Worm (Caenorhabditis elegans): Measurements from ENCODE around the gene C33F10.12.

DNA sequence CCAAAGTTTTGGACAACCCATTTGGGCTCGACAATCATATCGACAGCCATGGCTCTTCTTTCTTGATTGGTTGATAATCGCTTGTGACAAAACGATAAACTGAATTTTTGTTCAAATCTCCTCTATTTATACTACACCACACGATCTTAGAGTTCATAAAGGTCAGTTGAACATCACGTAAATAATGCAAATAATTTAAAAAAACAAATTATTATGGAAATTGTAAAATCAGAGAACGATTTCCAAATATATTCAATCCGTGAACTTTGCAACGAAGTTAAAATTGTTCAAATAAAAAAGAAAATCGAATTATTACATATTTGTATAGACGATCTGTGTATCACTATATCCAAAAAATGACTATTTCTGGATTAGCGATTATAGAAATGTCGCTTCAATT, 25.8 kb upstream of the C33F10.12 start, which contains the start of the genes mpst-4 and F11G11.14:
- TF ChIP-seq dpl-1 (GFP tag; optimal IDR thresholded peaks at IDR 0.05) (no peak), unc-130 (tag; optimal IDR thresholded peaks at IDR 0.05) (no peak), nhr-11 (tag; optimal IDR thresholded peaks at IDR 0.05) (no peak)

Measured in whole organism, L1 larva.